Fruit fly (Drosophila melanogaster): ENCODE data around the gene CG7857.

The CG7857 gene

DNA sequence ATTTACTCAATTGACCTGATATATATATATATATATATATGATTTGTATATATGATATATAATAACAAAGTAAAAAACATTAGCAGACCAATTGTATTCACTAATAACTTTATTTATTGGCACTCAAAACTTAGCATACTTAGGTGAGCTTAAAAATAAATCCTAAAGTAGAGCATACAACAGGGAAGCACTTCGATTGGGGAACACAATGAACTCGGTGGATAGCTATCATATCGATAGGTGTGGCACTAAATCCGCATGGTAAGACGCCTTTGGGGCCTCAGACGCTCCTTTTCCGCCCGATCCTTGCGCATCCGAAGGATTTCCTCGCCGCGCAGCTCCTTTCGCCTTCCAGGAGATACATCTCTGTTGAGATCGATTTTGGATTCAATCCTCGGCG is 11.7 kb upstream of the CG7857 start (continued):
- 0 out of 2 replicates have a peak, but pooled peaks have one; percentile 36 for TF ChIP-seq unc-4 (GFP tag; IDR thresholded peaks at IDR 0.05; ENCODE audit: partially characterized antibody)
- TF ChIP-seq slp2 (GFP tag; optimal IDR thresholded peaks at IDR 0.05), result no peak
- peak in 1 of 3 experiments; percentile 57 for TF ChIP-seq lola (GFP tag; optimal IDR thresholded peaks at IDR 0.05)
- TF ChIP-seq sug (tag; optimal IDR thresholded peaks at IDR 0.05), result no peak
- TF ChIP-seq CG34422 (GFP tag; IDR thresholded peaks at IDR 0.05), result no peak
- no peak for TF ChIP-seq bigmax (GFP tag; optimal IDR thresholded peaks at IDR 0.05)
- TF ChIP-seq inv (GFP tag; IDR thresholded peaks at IDR 0.05; ENCODE audit: partially characterized antibody), result no peak
- TF ChIP-seq Spps (tag; optimal IDR thresholded peaks at IDR 0.05), result no peak
- no peak for TF ChIP-seq nom (GFP tag; optimal IDR thresholded peaks at IDR 0.05)
- TF ChIP-seq CG18619 (GFP tag; optimal IDR thresholded peaks at IDR 0.05), result no peak
- no peak for TF ChIP-seq Asciz (GFP tag; optimal IDR thresholded peaks at IDR 0.05)
- no peak for TF ChIP-seq knrl (GFP tag; IDR thresholded peaks at IDR 0.05; ENCODE audit: partially characterized antibody)
- TF ChIP-seq crol (GFP tag; IDR thresholded peaks at IDR 0.05), result no peak
- no peak for TF ChIP-seq pita (GFP tag; optimal IDR thresholded peaks at IDR 0.05)
- no peak for TF ChIP-seq CG7987 (GFP tag; optimal IDR thresholded peaks at IDR 0.05)
- TF ChIP-seq Trl (optimal IDR thresholded peaks at IDR 0.05), result no peak
- no peak for TF ChIP-seq Trl (GFP tag; optimal IDR thresholded peaks at IDR 0.05)
- TF ChIP-seq CG10654 (GFP tag; optimal IDR thresholded peaks at IDR 0.05), result no peak
- TF ChIP-seq Rfx (GFP tag; IDR thresholded peaks at IDR 0.05), result 0 out of 2 replicates have a peak, but pooled peaks have one; percentile 25
- TF ChIP-seq CG30020 (tag; optimal IDR thresholded peaks at IDR 0.05), result no peak
- peak; percentile 30 for TF ChIP-seq CG3995 (GFP tag; optimal IDR thresholded peaks at IDR 0.05)
- TF ChIP-seq oc (tag; optimal IDR thresholded peaks at IDR 0.05), result no peak
- TF ChIP-seq CG14014 (GFP tag; IDR thresholded peaks at IDR 0.05), result peak; percentile 27; the same call in 1 of the 2 replicates
- no peak for TF ChIP-seq twi (tag; optimal IDR thresholded peaks at IDR 0.05)
- TF ChIP-seq CG2129 (GFP tag; IDR thresholded peaks at IDR 0.05; ENCODE audit: partially characterized antibody), result no peak
- no peak for TF ChIP-seq CG4730 (GFP tag; IDR thresholded peaks at IDR 0.05)
- TF ChIP-seq CG1832 (GFP tag; optimal IDR thresholded peaks at IDR 0.05), result no peak
- no peak for TF ChIP-seq CG17612 (GFP tag; IDR thresholded peaks at IDR 0.05)
- TF ChIP-seq Sry-δ (GFP tag; optimal IDR thresholded peaks at IDR 0.05), result peak; percentile 38

dm6 chr3L:15514814-15515495 is 10.3 kb upstream of the CG7857 start:
- TF ChIP-seq hkb (optimal IDR thresholded peaks at IDR 0.05) (no peak), hkb (GFP tag; IDR thresholded peaks at IDR 0.05) (peak; percentile 10; the same call in 1 of the 2 replicates), crc (GFP tag; optimal IDR thresholded peaks at IDR 0.05) (no peak), Hmx (GFP tag; optimal IDR thresholded peaks at IDR 0.05) (no peak), inv (GFP tag; IDR thresholded peaks at IDR 0.05; ENCODE audit: partially characterized antibody) (no peak), dimm (GFP tag; IDR thresholded peaks at IDR 0.05) (no peak), CG16863 (GFP tag; optimal IDR thresholded peaks at IDR 0.05) (no peak), Med (GFP tag) (peak; percentile 77), exex (tag; optimal IDR thresholded peaks at IDR 0.05) (peak; percentile 43), Nf-YC (tag; optimal IDR thresholded peaks at IDR 0.05) (no peak), CG6175 (GFP tag; IDR thresholded peaks at IDR 0.05) (no peak), maf-S (GFP tag; optimal IDR thresholded peaks at IDR 0.05) (no peak), CG8281 (tag; optimal IDR thresholded peaks at IDR 0.05) (no peak), pb (GFP tag; optimal IDR thresholded peaks at IDR 0.05) (no peak), CG34376 (GFP tag; optimal IDR thresholded peaks at IDR 0.05) (peak; percentile 19), CG4360 (GFP tag; IDR thresholded peaks at IDR 0.05) (peak; percentile 81), HLH54F (GFP tag; optimal IDR thresholded peaks at IDR 0.05) (no peak), Pdp1 (GFP tag; optimal IDR thresholded peaks at IDR 0.05) (peak in 1 of 2 experiments; percentile 43), eve (GFP tag; optimal IDR thresholded peaks at IDR 0.05) (peak in 1 of 2 experiments; percentile 81), B-H2 (GFP tag; optimal IDR thresholded peaks at IDR 0.05) (peak; percentile 0), mam (GFP tag; optimal IDR thresholded peaks at IDR 0.05) (no peak), emc (GFP tag; optimal IDR thresholded peaks at IDR 0.05) (no peak), fd96Cb (tag; optimal IDR thresholded peaks at IDR 0.05) (no peak)
